Fruit fly (Drosophila melanogaster) whole organism, embryonic: ENCODE results near the gene CG14270.

Experiments used
- Asciz ChIP-seq: fragments of 200-800 bp; sonication (Bioruptor generic); optimal IDR thresholded peaks from 2 replicates; lab custom pipeline; 2017; ENCODE audit warnings: missing biosample characterization, mild to moderate bottlenecking, missing genetic modification characterization, missing genetic modification reagents
- Atf-2 ChIP-seq: fragments of 200-800 bp; sonication (Bioruptor generic); optimal IDR thresholded peaks from 2 replicates; lab custom pipeline; 2016; ENCODE audit warnings: missing biosample characterization, missing genetic modification characterization
- Bgb ChIP-seq: fragments of 200-800 bp; sonication (Bioruptor generic); IDR thresholded peaks from 2 replicates; pipeline ENCODE4 v1.3.6; 2022; ENCODE audit warnings: missing biosample characterization, missing genetic modification characterization; ENCODE audit not compliant: partially characterized antibody
- Bteb2 ChIP-seq: fragments of 200-800 bp; sonication (Bioruptor generic); optimal IDR thresholded peaks from 2 replicates; lab custom pipeline; 2016; ENCODE audit warnings: missing biosample characterization, missing genetic modification characterization
- CG10267 ChIP-seq: fragments of 200-800 bp; sonication (Bioruptor generic); optimal IDR thresholded peaks from 2 replicates; lab custom pipeline; 2018; ENCODE audit warnings: missing biosample characterization, mild to moderate bottlenecking, missing genetic modification characterization, moderate library complexity
- CG10431 ChIP-seq: fragments of 200-800 bp; sonication (Bioruptor generic); optimal IDR thresholded peaks from 3 replicates; lab custom pipeline; 2018; ENCODE audit warnings: missing biosample characterization, mild to moderate bottlenecking, missing genetic modification characterization
- CG10959 ChIP-seq: fragments of 200-800 bp; sonication (Bioruptor generic); IDR thresholded peaks from 2 replicates; pipeline ENCODE4 v1.3.6; 2022; ENCODE audit warnings: missing biosample characterization, missing genetic modification characterization
- CG11093 ChIP-seq: fragments of 200-800 bp; sonication (Bioruptor generic); IDR thresholded peaks from 3 replicates; pipeline ENCODE4 v1.3.6; 2022; ENCODE audit warnings: missing biosample characterization, missing genetic modification characterization
- CG12236 ChIP-seq: fragments of 200-800 bp; sonication (Bioruptor generic); optimal IDR thresholded peaks from 2 replicates; lab custom pipeline; 2016; ENCODE audit warnings: missing biosample characterization, missing genetic modification characterization
- CG13424 ChIP-seq: fragments of 200-800 bp; sonication (Bioruptor generic); optimal IDR thresholded peaks from 2 replicates; lab custom pipeline; 2019; ENCODE audit warnings: missing biosample characterization, mild to moderate bottlenecking, missing genetic modification characterization, moderate library complexity
- CG1529 ChIP-seq: fragments of 200-800 bp; sonication (Bioruptor generic); optimal IDR thresholded peaks from 3 replicates; lab custom pipeline; 2018; ENCODE audit warnings: missing biosample characterization, missing genetic modification characterization
- CG1792 ChIP-seq: fragments of 200-800 bp; sonication (Bioruptor generic); optimal IDR thresholded peaks from 2 replicates; lab custom pipeline; 2016; ENCODE audit warnings: missing biosample characterization, missing genetic modification characterization
- CG1832 ChIP-seq: fragments of 200-800 bp; sonication (Bioruptor generic); optimal IDR thresholded peaks from 2 replicates; lab custom pipeline; 2017; ENCODE audit warnings: missing biosample characterization, mild to moderate bottlenecking, missing genetic modification characterization, inconsistent platforms
- CG2129 ChIP-seq: fragments of 200-800 bp; sonication (Bioruptor generic); IDR thresholded peaks from 2 replicates; pipeline ENCODE4 v1.3.6; 2022; ENCODE audit warnings: missing biosample characterization, missing genetic modification characterization; ENCODE audit not compliant: partially characterized antibody
- CG30020 ChIP-seq: fragments of 200-800 bp; optimal IDR thresholded peaks from 2 replicates; lab custom pipeline; 2019; ENCODE audit warnings: missing biosample characterization, mild to moderate bottlenecking, missing genetic modification characterization, moderate library complexity
- CG3163 ChIP-seq: fragments of 200-800 bp; sonication (Bioruptor generic); optimal IDR thresholded peaks from 3 replicates; lab custom pipeline; 2016; ENCODE audit warnings: missing biosample characterization, missing genetic modification characterization
- CG32772 ChIP-seq: fragments of 200-800 bp; sonication (Bioruptor generic); IDR thresholded peaks from 2 replicates; pipeline ENCODE4 v1.3.6; 2022; ENCODE audit warnings: missing biosample characterization, missing genetic modification characterization
- CG6654 ChIP-seq: fragments of 200-800 bp; sonication (Bioruptor generic); optimal IDR thresholded peaks from 2 replicates; lab custom pipeline; 2017; ENCODE audit warnings: missing biosample characterization, mild to moderate bottlenecking, missing genetic modification characterization
- CG7745 ChIP-seq: fragments of 200-800 bp; sonication (Bioruptor generic); optimal IDR thresholded peaks from 2 replicates; lab custom pipeline; 2018; ENCODE audit warnings: missing biosample characterization, mild to moderate bottlenecking, missing genetic modification characterization, moderate library complexity
- CG8281 ChIP-seq: fragments of 200-800 bp; sonication (Bioruptor generic); optimal IDR thresholded peaks from 2 replicates; lab custom pipeline; 2018; ENCODE audit warnings: missing biosample characterization, mild to moderate bottlenecking, missing genetic modification characterization, moderate library complexity
- CG9215 ChIP-seq: fragments of 200-800 bp; sonication (Bioruptor generic); IDR thresholded peaks from 2 replicates; pipeline ENCODE4 v1.3.6; 2022; ENCODE audit warnings: missing biosample characterization, missing genetic modification characterization
- CG9437 ChIP-seq: fragments of 200-800 bp; sonication (Bioruptor generic); optimal IDR thresholded peaks from 2 replicates; lab custom pipeline; 2018; ENCODE audit warnings: missing biosample characterization, mild to moderate bottlenecking, missing genetic modification characterization
- CG9932 ChIP-seq: fragments of 200-800 bp; sonication (Bioruptor generic); IDR thresholded peaks from 2 replicates; pipeline ENCODE4 v1.3.6; 2022; ENCODE audit warnings: missing biosample characterization, missing genetic modification characterization
- CHES-1-like ChIP-seq: fragments of 200-800 bp; sonication (Bioruptor generic); optimal IDR thresholded peaks from 2 replicates; lab custom pipeline; 2016; ENCODE audit warnings: missing biosample characterization, missing genetic modification characterization
- CkIIα-i1 ChIP-seq: fragments of 200-800 bp; sonication (Bioruptor generic); IDR thresholded peaks from 2 replicates; pipeline ENCODE4 v1.3.6; 2022; ENCODE audit warnings: missing biosample characterization, missing genetic modification characterization
- Dip2 ChIP-seq: fragments of 200-800 bp; sonication (Bioruptor generic); IDR thresholded peaks from 2 replicates; pipeline ENCODE4 v1.3.6; 2022; ENCODE audit warnings: missing biosample characterization, missing genetic modification characterization
- HmgD ChIP-seq: fragments of 200-800 bp; sonication (Bioruptor generic); optimal IDR thresholded peaks from 3 replicates; lab custom pipeline; 2016; ENCODE audit warnings: missing biosample characterization, missing genetic modification characterization
- HmgZ ChIP-seq: fragments of 200-800 bp; sonication (Bioruptor generic); optimal IDR thresholded peaks from 2 replicates; lab custom pipeline; 2018; ENCODE audit warnings: missing biosample characterization, mild to moderate bottlenecking, missing genetic modification characterization
- Hr39 ChIP-seq: fragments of >200 bp; optimal IDR thresholded peaks from 2 replicates; lab custom pipeline; 2017
- Lim3 ChIP-seq: fragments of 200-800 bp; sonication (Bioruptor generic); IDR thresholded peaks from 2 replicates; pipeline ENCODE4 v1.3.6; 2022; ENCODE audit warnings: missing biosample characterization, missing genetic modification characterization
- MESR4 ChIP-seq: fragments of 200-800 bp; sonication (Bioruptor generic); optimal IDR thresholded peaks from 2 replicates; lab custom pipeline; 2018; ENCODE audit warnings: missing biosample characterization, mild to moderate bottlenecking, missing genetic modification characterization, moderate library complexity
- NC2β ChIP-seq: fragments of 200-800 bp; sonication (Bioruptor generic); optimal IDR thresholded peaks from 2 replicates; lab custom pipeline; 2016; ENCODE audit warnings: missing biosample characterization, missing genetic modification characterization
- NK7.1 ChIP-seq: fragments of 200-800 bp; sonication (Bioruptor generic); optimal IDR thresholded peaks from 3 replicates; lab custom pipeline; 2016; ENCODE audit warnings: missing biosample characterization, missing genetic modification characterization
- Oli ChIP-seq: fragments of 200-800 bp; sonication (Bioruptor generic); optimal IDR thresholded peaks from 2 replicates; lab custom pipeline; 2018; ENCODE audit warnings: missing biosample characterization, mild to moderate bottlenecking, missing genetic modification characterization, moderate library complexity
- Pdp1 ChIP-seq, 2 experiments: fragments of 200-800 bp; sonication (Bioruptor generic); optimal IDR thresholded peaks; 3 replicates each; lab custom pipeline; 2016; ENCODE audit warnings: missing biosample characterization in 2 of 2, missing genetic modification characterization in 2 of 2, mild to moderate bottlenecking in 1 of 2, moderate library complexity in 1 of 2
- Stat92E ChIP-seq, 3 experiments: fragments of >200 bp in 2 of 3; fragments of 200-800 bp in 1 of 3; sonication (Bioruptor generic) in 1 of 3; optimal IDR thresholded peaks; 2 replicates each; lab custom pipeline; 2017 to 2019; ENCODE audit warnings: missing biosample characterization in 3 of 3, missing genetic modification characterization in 3 of 3, mild to moderate bottlenecking in 1 of 3, moderate library complexity in 1 of 3
- ap ChIP-seq: fragments of 200-800 bp; sonication (Bioruptor generic); IDR thresholded peaks from 2 replicates; pipeline ENCODE4 v1.3.6; 2022; ENCODE audit warnings: missing biosample characterization, missing genetic modification characterization
- bab2 ChIP-seq: fragments of 200-800 bp; sonication (Bioruptor generic); optimal IDR thresholded peaks from 2 replicates; lab custom pipeline; 2016; ENCODE audit warnings: missing biosample characterization, missing genetic modification characterization
- br ChIP-seq: fragments of >200 bp; optimal IDR thresholded peaks from 2 replicates; lab custom pipeline; 2017
- chn ChIP-seq: fragments of 200-800 bp; sonication (Bioruptor generic); optimal IDR thresholded peaks from 2 replicates; lab custom pipeline; 2016; ENCODE audit warnings: missing biosample characterization, missing genetic modification characterization
- crol ChIP-seq: fragments of 200-800 bp; sonication (Bioruptor generic); IDR thresholded peaks from 2 replicates; pipeline ENCODE4 v1.3.6; 2022; ENCODE audit warnings: missing biosample characterization, missing genetic modification characterization
- fd96Cb ChIP-seq: fragments of 200-800 bp; sonication (Bioruptor generic); optimal IDR thresholded peaks from 2 replicates; lab custom pipeline; 2018; ENCODE audit warnings: missing biosample characterization, mild to moderate bottlenecking, missing genetic modification characterization, moderate library complexity
- h ChIP-seq: fragments of >200 bp; optimal IDR thresholded peaks from 2 replicates; lab custom pipeline; 2017
- ham ChIP-seq: fragments of 200-800 bp; sonication (Bioruptor generic); IDR thresholded peaks from 2 replicates; pipeline ENCODE4 v1.3.6; 2022; ENCODE audit warnings: missing biosample characterization, missing genetic modification characterization
- ind ChIP-seq: fragments of 200-800 bp; sonication (Bioruptor generic); optimal IDR thresholded peaks from 3 replicates; lab custom pipeline; 2016; ENCODE audit warnings: missing biosample characterization, missing genetic modification characterization
- odd ChIP-seq: fragments of 200-800 bp; sonication (Bioruptor generic); optimal IDR thresholded peaks from 2 replicates; lab custom pipeline; 2017; ENCODE audit warnings: missing biosample characterization, mild to moderate bottlenecking, missing genetic modification characterization
- pb ChIP-seq: fragments of 200-800 bp; sonication (Bioruptor generic); optimal IDR thresholded peaks from 3 replicates; lab custom pipeline; 2016; ENCODE audit warnings: missing biosample characterization, missing genetic modification characterization
- pfk ChIP-seq: fragments of 200-800 bp; sonication (Bioruptor generic); optimal IDR thresholded peaks from 2 replicates; lab custom pipeline; 2018; ENCODE audit warnings: missing biosample characterization, mild to moderate bottlenecking, missing genetic modification characterization, moderate library complexity
- sens ChIP-seq: fragments of 200-800 bp; sonication (Bioruptor generic); peaks from one replicate; lab custom pipeline; 2016; ENCODE audit warnings: missing biosample characterization, missing genetic modification characterization
- sqz ChIP-seq: fragments of 200-800 bp; sonication (Bioruptor generic); optimal IDR thresholded peaks from 3 replicates; lab custom pipeline; 2018; ENCODE audit warnings: missing biosample characterization, mild to moderate bottlenecking, missing genetic modification characterization
- trh ChIP-seq: fragments of 200-800 bp; sonication (Bioruptor generic); optimal IDR thresholded peaks from 2 replicates; lab custom pipeline; 2016; ENCODE audit warnings: missing biosample characterization, missing genetic modification characterization
- wek ChIP-seq: fragments of 200-800 bp; sonication (Bioruptor generic); optimal IDR thresholded peaks from 3 replicates; lab custom pipeline; 2018; ENCODE audit warnings: missing biosample characterization, mild to moderate bottlenecking, missing genetic modification characterization, moderate library complexity
- wor ChIP-seq: fragments of 200-800 bp; sonication (Bioruptor generic); IDR thresholded peaks from 2 replicates; pipeline ENCODE4 v1.3.6; 2022; ENCODE audit warnings: missing biosample characterization, missing genetic modification characterization

Gene CG14270

dm6 chrX:3476009-3476408, 9.2 kb downstream of the CG14270 start (continued):
- TF ChIP-seq bab2 (GFP tag; lab: Kevin White, UChicago) (peak; percentile 17), CG10267 (tag; lab: Kevin White, UChicago) (peak; percentile 31), HmgZ (no peak), wek (no peak), pb (GFP tag; lab: Kevin White, UChicago) (no peak), CG1832 (GFP tag; lab: Kevin White, UChicago) (no peak), CG1529 (no peak), Pdp1 (GFP tag; optimal IDR thresholded peaks at IDR 0.05; lab: Kevin White, UChicago) (peak; percentile 18 to 36), sens (GFP tag; lab: Kevin White, UChicago) (peak; percentile 90), trh (GFP tag; lab: Kevin White, UChicago) (no peak), CG30020 (no peak), Bteb2 (peak; percentile 13), Asciz (GFP tag; lab: Kevin White, UChicago) (peak; percentile 14), h (lab: Kevin White, UChicago) (no peak), Bgb (GFP tag; lab: Robert Waterston, UW) (no peak), CG8281 (tag; lab: Kevin White, UChicago) (no peak), CG10959 (GFP tag; lab: Robert Waterston, UW) (peak; percentile 52; the same call in 1 of the 2 replicates), pfk (GFP tag; lab: Kevin White, UChicago) (no peak), CG11093 (GFP tag; lab: Robert Waterston, UW) (no peak), Oli (tag; lab: Kevin White, UChicago) (peak; percentile 40), Hr39 (lab: Kevin White, UChicago) (no peak), Lim3 (GFP tag; lab: Robert Waterston, UW) (no peak), Atf-2 (GFP tag; lab: Kevin White, UChicago) (peak; percentile 2), CG6654 (GFP tag; lab: Kevin White, UChicago) (no peak), wor (no peak), CG10431 (GFP tag; lab: Kevin White, UChicago) (no peak), CkIIα-i1 (GFP tag; lab: Robert Waterston, UW) (no peak), NC2β (no peak), Dip2 (GFP tag; lab: Robert Waterston, UW) (no peak), CG9932 (GFP tag; lab: Robert Waterston, UW) (peak; percentile 15; the same call in 1 of the 2 replicates), MESR4 (GFP tag; lab: Kevin White, UChicago) (no peak), br (lab: Kevin White, UChicago) (no peak), CG7745 (tag; lab: Kevin White, UChicago) (no peak), chn (GFP tag; lab: Kevin White, UChicago) (peak; percentile 35), CG1792 (GFP tag; lab: Kevin White, UChicago) (no peak), CG9215 (GFP tag; lab: Robert Waterston, UW) (no peak), Stat92E (GFP tag; optimal IDR thresholded peaks at IDR 0.05; lab: Kevin White, UChicago) (no peak), NK7.1 (GFP tag; lab: Kevin White, UChicago) (no peak), CG3163 (GFP tag; lab: Kevin White, UChicago) (no peak), CG9437 (GFP tag; lab: Kevin White, UChicago) (peak; percentile 11), crol (no peak), CG2129 (GFP tag; lab: Robert Waterston, UW) (no peak), ind (GFP tag; lab: Kevin White, UChicago) (peak; percentile 6), CG13424 (tag; lab: Kevin White, UChicago) (peak; percentile 25), ap (no peak), CG32772 (GFP tag; lab: Robert Waterston, UW) (peak; percentile 69), odd (GFP tag; lab: Kevin White, UChicago) (no peak), sqz (GFP tag; lab: Kevin White, UChicago) (no peak), fd96Cb (tag; lab: Kevin White, UChicago) (peak; percentile 55), CHES-1-like (GFP tag; lab: Kevin White, UChicago) (no peak), HmgD (GFP tag; lab: Kevin White, UChicago) (no peak), ham (GFP tag; lab: Robert Waterston, UW) (no peak), CG12236 (GFP tag; lab: Kevin White, UChicago) (no peak)
